Worm (Caenorhabditis elegans) whole organism, late embryonic: ENCODE data around the gene ZK970.8.

Source experiments
- fkh-10 ChIP-seq: fragments of 150-350 bp; optimal IDR thresholded peaks from 2 replicates; lab custom pipeline; 2014; ENCODE audit warnings: missing biosample characterization, missing genetic modification reagents, missing genetic modification characterization
- hlh-8 ChIP-seq: sonication (generic microtip); optimal IDR thresholded peaks from 2 replicates; lab custom pipeline; 2016; ENCODE audit warnings: missing genotype, missing genetic modification characterization, missing compliant biosample characterization
- lin-11 ChIP-seq: fragments of 200-800 bp; sonication (Bioruptor generic); optimal IDR thresholded peaks from 2 replicates; lab custom pipeline; 2018; ENCODE audit warnings: mild to moderate bottlenecking, missing genetic modification characterization, missing compliant biosample characterization
- ref-2 ChIP-seq: sonication (generic microtip); optimal IDR thresholded peaks from 2 replicates; lab custom pipeline; 2016; ENCODE audit warnings: missing genetic modification characterization, missing compliant biosample characterization
- tbx-2 ChIP-seq: sonication (generic microtip); optimal IDR thresholded peaks from 2 replicates; lab custom pipeline; 2016; ENCODE audit warnings: missing genetic modification characterization, missing compliant biosample characterization

DNA sequence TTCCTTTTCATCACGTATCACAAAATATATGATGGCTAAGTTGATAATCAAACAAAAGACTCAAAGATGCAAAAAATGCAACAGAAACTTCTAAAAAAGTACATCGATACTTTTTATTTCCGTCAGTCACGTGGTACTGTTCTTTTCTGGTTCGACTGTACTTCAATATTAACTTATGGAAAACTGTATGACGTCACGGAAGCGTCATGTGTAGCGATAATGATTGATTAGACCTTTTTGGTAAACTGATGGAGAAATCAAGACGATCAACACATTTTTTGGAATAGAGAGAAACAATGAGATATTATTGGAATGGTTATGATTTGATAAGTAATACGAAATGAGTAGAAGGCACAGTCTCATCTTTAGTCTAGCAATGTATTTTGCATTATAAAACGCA, 15.2 kb upstream of the ZK970.8 start:
- TF ChIP-seq tbx-2 (no peak), fkh-10 (GFP tag; lab: Kevin White, UChicago) (no peak), ref-2 (tag; lab: Kevin White, UChicago) (no peak), hlh-8 (no peak), lin-11 (no peak)
